Worm (Caenorhabditis elegans) whole organism, L3 larva: ENCODE measurements around the gene T26C5.3.

Experiments
- R02D3.7 ChIP-seq: fragments of 150-350 bp; optimal IDR thresholded peaks from 2 replicates; lab custom pipeline; 2014; ENCODE audit warnings: missing biosample characterization, missing genetic modification characterization
- ZK546.5 ChIP-seq: sonication (generic microtip); optimal IDR thresholded peaks from 2 replicates; lab custom pipeline; 2017; ENCODE audit warnings: missing biosample characterization, missing genetic modification characterization
- aly-2 ChIP-seq: fragments of 150-350 bp; optimal IDR thresholded peaks from 2 replicates; lab custom pipeline; 2014; ENCODE audit warnings: missing biosample characterization, missing genetic modification characterization
- ama-1 ChIP-seq: fragments of 150-350 bp; optimal IDR thresholded peaks from 2 replicates; lab custom pipeline; 2018
- ceh-28 ChIP-seq: fragments of 150-350 bp; optimal IDR thresholded peaks from 2 replicates; lab custom pipeline; 2014; ENCODE audit warnings: missing biosample characterization, missing genetic modification reagents, missing genetic modification characterization
- daf-12 ChIP-seq: fragments of 150-350 bp; optimal IDR thresholded peaks from 2 replicates; lab custom pipeline; 2014; ENCODE audit warnings: missing biosample characterization, missing genetic modification reagents, missing genetic modification characterization
- egl-27 ChIP-seq: sonication (generic microtip); optimal IDR thresholded peaks from 4 replicates; lab custom pipeline; 2017; ENCODE audit warnings: missing biosample characterization, missing genetic modification reagents, missing genetic modification characterization
- egl-5 ChIP-seq: fragments of 150-350 bp; optimal IDR thresholded peaks from 2 replicates; lab custom pipeline; 2017; ENCODE audit warnings: missing biosample characterization, missing genetic modification reagents, missing genetic modification characterization, inconsistent platforms
- elt-1 ChIP-seq: fragments of 150-350 bp; optimal IDR thresholded peaks from 2 replicates; lab custom pipeline; 2014; ENCODE audit warnings: missing biosample characterization, missing genetic modification characterization
- elt-2 ChIP-seq: sonication (generic microtip); optimal IDR thresholded peaks from 2 replicates; lab custom pipeline; 2016; ENCODE audit warnings: missing genetic modification reagents, mild to moderate bottlenecking, missing genetic modification characterization, missing compliant biosample characterization
- eor-1 ChIP-seq, 2 experiments: fragments of 150-350 bp; optimal IDR thresholded peaks; 2 replicates each; lab custom pipeline; 2014 to 2018; ENCODE audit warnings: missing biosample characterization in 2 of 2, missing genetic modification characterization in 2 of 2
- fkh-10 ChIP-seq: sonication (generic microtip); optimal IDR thresholded peaks from 2 replicates; lab custom pipeline; 2017; ENCODE audit warnings: missing biosample characterization, missing genetic modification reagents, missing genetic modification characterization
- fkh-2 ChIP-seq: fragments of 150-350 bp; optimal IDR thresholded peaks from 2 replicates; lab custom pipeline; 2014; ENCODE audit warnings: missing biosample characterization, missing genetic modification reagents, missing genetic modification characterization
- fos-1 ChIP-seq: fragments of 150-350 bp; optimal IDR thresholded peaks from 2 replicates; lab custom pipeline; 2014; ENCODE audit warnings: missing biosample characterization, missing genetic modification characterization
- hmg-11 ChIP-seq: sonication (generic microtip); optimal IDR thresholded peaks from 2 replicates; lab custom pipeline; 2016; ENCODE audit warnings: missing genetic modification characterization, missing compliant biosample characterization
- lin-15B ChIP-seq: fragments of 150-350 bp; optimal IDR thresholded peaks from 2 replicates; lab custom pipeline; 2014; ENCODE audit warnings: missing biosample characterization, missing genetic modification characterization
- lin-39 ChIP-seq: fragments of 150-350 bp; optimal IDR thresholded peaks from 2 replicates; lab custom pipeline; 2018; ENCODE audit warnings: missing biosample characterization, missing genetic modification reagents, missing genetic modification characterization
- lsy-12 ChIP-seq: sonication (generic microtip); optimal IDR thresholded peaks from 2 replicates; lab custom pipeline; 2016; ENCODE audit warnings: mild to moderate bottlenecking, missing genetic modification characterization, missing compliant biosample characterization
- mdl-1 ChIP-seq: fragments of 150-350 bp; optimal IDR thresholded peaks from 2 replicates; lab custom pipeline; 2014; ENCODE audit warnings: missing biosample characterization, missing genetic modification characterization
- mml-1 ChIP-seq: fragments of 150-350 bp; sonication (generic microtip); optimal IDR thresholded peaks from 3 replicates; lab custom pipeline; 2014; ENCODE audit warnings: missing biosample characterization, missing genetic modification characterization
- nfya-1 ChIP-seq: sonication (generic microtip); optimal IDR thresholded peaks from 2 replicates; lab custom pipeline; 2017; ENCODE audit warnings: missing genetic modification characterization, mild to moderate bottlenecking, missing compliant biosample characterization, antibody characterized with exemption, moderate library complexity; ENCODE audit not compliant: insufficient read depth
- nhr-11 ChIP-seq: fragments of 150-350 bp; optimal IDR thresholded peaks from 2 replicates; lab custom pipeline; 2014; ENCODE audit warnings: missing biosample characterization, missing genetic modification characterization
- nhr-25 ChIP-seq: sonication (generic microtip); optimal IDR thresholded peaks from 2 replicates; lab custom pipeline; 2017; ENCODE audit warnings: missing biosample characterization, missing genetic modification characterization
- nhr-43 ChIP-seq: sonication (generic microtip); optimal IDR thresholded peaks from 2 replicates; lab custom pipeline; 2016; ENCODE audit warnings: mild to moderate bottlenecking, missing genetic modification characterization, missing compliant biosample characterization; ENCODE audit not compliant: poor library complexity, severe bottlenecking
- nhr-67 ChIP-seq: fragments of 150-350 bp; optimal IDR thresholded peaks from 2 replicates; lab custom pipeline; 2014; ENCODE audit warnings: missing biosample characterization, missing genetic modification characterization
- nhr-76 ChIP-seq: fragments of 150-350 bp; sonication (generic microtip); optimal IDR thresholded peaks from 5 replicates; lab custom pipeline; 2014; ENCODE audit warnings: missing biosample characterization, missing genetic modification characterization
- pha-4 ChIP-seq: fragments of 150-350 bp; optimal IDR thresholded peaks from 2 replicates; lab custom pipeline; 2014; ENCODE audit warnings: missing biosample characterization, missing genetic modification reagents, missing genetic modification characterization
- pqm-1 ChIP-seq: fragments of 150-350 bp; optimal IDR thresholded peaks from 2 replicates; lab custom pipeline; 2017; ENCODE audit warnings: missing biosample characterization, missing genetic modification characterization, inconsistent platforms
- sea-2 ChIP-seq: fragments of 150-350 bp; sonication (generic microtip); optimal IDR thresholded peaks from 4 replicates; lab custom pipeline; 2014; ENCODE audit warnings: missing biosample characterization, missing genetic modification reagents, missing genetic modification characterization
- zag-1 ChIP-seq: fragments of 150-350 bp; optimal IDR thresholded peaks from 2 replicates; lab custom pipeline; 2014; ENCODE audit warnings: missing biosample characterization, missing genetic modification characterization
- ztf-4 ChIP-seq: fragments of 150-350 bp; optimal IDR thresholded peaks from 2 replicates; lab custom pipeline; 2014; ENCODE audit warnings: missing biosample characterization, missing genetic modification characterization

The T26C5.3 gene

ce11 chrII:9274734-9275133 is 38.4 kb downstream of the T26C5.3 start:
- TF ChIP-seq nhr-25 (tag; lab: Kevin White, UChicago), result no peak
- TF ChIP-seq ceh-28 (tag; lab: Kevin White, UChicago), result peak; percentile 8
- TF ChIP-seq fkh-10 (GFP tag; lab: Kevin White, UChicago), result no peak
- no peak for TF ChIP-seq lsy-12
- TF ChIP-seq ztf-4 (tag; lab: Kevin White, UChicago), result no peak

- no peak for TF ChIP-seq nhr-11
- TF ChIP-seq ama-1, result peak; percentile 59
- TF ChIP-seq, all 47 proteins: peak for 1
Observed at ce11 chrII:9275173-9275572, 38.8 kb downstream of the T26C5.3 start.

ce11 chrII:9277153-9277552 is 40.8 kb downstream of the T26C5.3 start:
- TF ChIP-seq nhr-43 (tag; lab: Kevin White, UChicago) (no peak), daf-12 (tag; lab: Kevin White, UChicago) (no peak), nhr-25 (tag; lab: Kevin White, UChicago) (peak; percentile 7), ZK546.5 (tag; lab: Kevin White, UChicago) (no peak)

ce11 chrII:9279016-9279415 is 42.6 kb downstream of the T26C5.3 start:
- TF ChIP-seq elt-1 (tag; lab: Kevin White, UChicago), result no peak
- TF ChIP-seq hmg-11, result no peak
- no peak for TF ChIP-seq R02D3.7 (tag; lab: Kevin White, UChicago)
- TF ChIP-seq ceh-28 (tag; lab: Kevin White, UChicago), result no peak
- TF ChIP-seq fkh-2 (tag; lab: Kevin White, UChicago), result no peak
- no peak for TF ChIP-seq nhr-25 (tag; lab: Kevin White, UChicago)
- no peak for TF ChIP-seq fkh-10 (GFP tag; lab: Kevin White, UChicago)
- no peak for TF ChIP-seq nhr-11
- no peak for TF ChIP-seq eor-1 (tag; optimal IDR thresholded peaks at IDR 0.05; lab: Kevin White, UChicago)
- TF ChIP-seq aly-2 (tag; lab: Kevin White, UChicago), result no peak
- TF ChIP-seq egl-5 (tag; lab: Kevin White, UChicago), result no peak
- no peak for TF ChIP-seq elt-2 (tag; lab: Kevin White, UChicago)

- TF ChIP-seq nfya-1 (no peak), elt-2 (tag; lab: Kevin White, UChicago) (peak; percentile 61), fos-1 (tag; lab: Kevin White, UChicago) (no peak), egl-5 (tag; lab: Kevin White, UChicago) (no peak), pqm-1 (tag; lab: Kevin White, UChicago) (peak; percentile 7), ZK546.5 (tag; lab: Kevin White, UChicago) (no peak)
Observed at ce11 chrII:9280048-9280772, 43.8 kb downstream of the T26C5.3 start, which contains the start of gene gldi-3. TSS of gene gldi-3 (minus strand) at chrII:9280098.

- TF ChIP-seq ama-1, result peak; percentile 41
- no peak for TF ChIP-seq ZK546.5 (tag; lab: Kevin White, UChicago)
- peak; percentile 93 for TF ChIP-seq pha-4 (tag; lab: Kevin White, UChicago)
- TF ChIP-seq, all 47 proteins: peak for 2
Observed at ce11 chrII:9280846-9281245, 44.5 kb downstream of the T26C5.3 start.

- TF ChIP-seq nhr-43 (tag; lab: Kevin White, UChicago) (no peak), ama-1 (peak; percentile 40), mml-1 (no peak), egl-27 (no peak), hmg-11 (peak; percentile 57), nhr-76 (tag; lab: Kevin White, UChicago) (no peak), egl-5 (tag; lab: Kevin White, UChicago) (peak; percentile 69), lin-39 (peak; percentile 55), eor-1 (tag; optimal IDR thresholded peaks at IDR 0.05; lab: Kevin White, UChicago) (no peak), nhr-67 (no peak), mdl-1 (tag; lab: Kevin White, UChicago) (no peak), zag-1 (tag; lab: Kevin White, UChicago) (no peak), elt-1 (tag; lab: Kevin White, UChicago) (no peak), sea-2 (GFP tag; lab: Kevin White, UChicago) (no peak), nfya-1 (peak; percentile 56), lin-15B (peak; percentile 6)
Observed at ce11 chrII:9281595-9281994, 45.2 kb downstream of the T26C5.3 start.
